Worm (Caenorhabditis elegans) whole organism, L3 larva: Measurements from ENCODE around the gene igeg-1.

Experiments used
- ZK546.5 ChIP-seq: sonication (generic microtip); optimal IDR thresholded peaks from 2 replicates; lab custom pipeline; 2017; ENCODE audit warnings: missing biosample characterization, missing genetic modification characterization
- aly-2 ChIP-seq: fragments of 150-350 bp; optimal IDR thresholded peaks from 2 replicates; lab custom pipeline; 2014; ENCODE audit warnings: missing biosample characterization, missing genetic modification characterization
- ama-1 ChIP-seq: fragments of 150-350 bp; optimal IDR thresholded peaks from 2 replicates; lab custom pipeline; 2018
- ceh-16 ChIP-seq: sonication (generic microtip); optimal IDR thresholded peaks from 2 replicates; lab custom pipeline; 2017; ENCODE audit warnings: missing biosample characterization, missing genetic modification characterization
- ceh-28 ChIP-seq: fragments of 150-350 bp; optimal IDR thresholded peaks from 2 replicates; lab custom pipeline; 2014; ENCODE audit warnings: missing biosample characterization, missing genetic modification reagents, missing genetic modification characterization
- ceh-82 ChIP-seq: fragments of 150-350 bp; optimal IDR thresholded peaks from 2 replicates; lab custom pipeline; 2014; ENCODE audit warnings: missing biosample characterization, missing genetic modification characterization
- ceh-9 ChIP-seq: sonication (generic microtip); optimal IDR thresholded peaks from 2 replicates; lab custom pipeline; 2018; ENCODE audit warnings: missing biosample characterization, missing genetic modification characterization
- daf-12 ChIP-seq: fragments of 150-350 bp; optimal IDR thresholded peaks from 2 replicates; lab custom pipeline; 2014; ENCODE audit warnings: missing biosample characterization, missing genetic modification reagents, missing genetic modification characterization
- egl-27 ChIP-seq: sonication (generic microtip); optimal IDR thresholded peaks from 4 replicates; lab custom pipeline; 2017; ENCODE audit warnings: missing biosample characterization, missing genetic modification reagents, missing genetic modification characterization
- egl-5 ChIP-seq: fragments of 150-350 bp; optimal IDR thresholded peaks from 2 replicates; lab custom pipeline; 2017; ENCODE audit warnings: missing biosample characterization, missing genetic modification reagents, missing genetic modification characterization, inconsistent platforms
- elt-2 ChIP-seq: sonication (generic microtip); optimal IDR thresholded peaks from 2 replicates; lab custom pipeline; 2016; ENCODE audit warnings: missing genetic modification reagents, mild to moderate bottlenecking, missing genetic modification characterization, missing compliant biosample characterization
- eor-1 ChIP-seq, 2 experiments: fragments of 150-350 bp; optimal IDR thresholded peaks; 2 replicates each; lab custom pipeline; 2014 to 2018; ENCODE audit warnings: missing biosample characterization in 2 of 2, missing genetic modification characterization in 2 of 2
- fkh-10 ChIP-seq: sonication (generic microtip); optimal IDR thresholded peaks from 2 replicates; lab custom pipeline; 2017; ENCODE audit warnings: missing biosample characterization, missing genetic modification reagents, missing genetic modification characterization
- fos-1 ChIP-seq: fragments of 150-350 bp; optimal IDR thresholded peaks from 2 replicates; lab custom pipeline; 2014; ENCODE audit warnings: missing biosample characterization, missing genetic modification characterization
- lin-15B ChIP-seq: fragments of 150-350 bp; optimal IDR thresholded peaks from 2 replicates; lab custom pipeline; 2014; ENCODE audit warnings: missing biosample characterization, missing genetic modification characterization
- lsy-12 ChIP-seq: sonication (generic microtip); optimal IDR thresholded peaks from 2 replicates; lab custom pipeline; 2016; ENCODE audit warnings: mild to moderate bottlenecking, missing genetic modification characterization, missing compliant biosample characterization
- mdl-1 ChIP-seq: fragments of 150-350 bp; optimal IDR thresholded peaks from 2 replicates; lab custom pipeline; 2014; ENCODE audit warnings: missing biosample characterization, missing genetic modification characterization
- mml-1 ChIP-seq: fragments of 150-350 bp; sonication (generic microtip); optimal IDR thresholded peaks from 3 replicates; lab custom pipeline; 2014; ENCODE audit warnings: missing biosample characterization, missing genetic modification characterization
- nfya-1 ChIP-seq: sonication (generic microtip); optimal IDR thresholded peaks from 2 replicates; lab custom pipeline; 2017; ENCODE audit warnings: missing genetic modification characterization, mild to moderate bottlenecking, missing compliant biosample characterization, antibody characterized with exemption, moderate library complexity; ENCODE audit not compliant: insufficient read depth
- nhr-12 ChIP-seq: fragments of 150-350 bp; optimal IDR thresholded peaks from 2 replicates; lab custom pipeline; 2014; ENCODE audit warnings: missing biosample characterization, missing genetic modification characterization
- nhr-25 ChIP-seq: sonication (generic microtip); optimal IDR thresholded peaks from 2 replicates; lab custom pipeline; 2017; ENCODE audit warnings: missing biosample characterization, missing genetic modification characterization
- nhr-28 ChIP-seq: fragments of 150-350 bp; optimal IDR thresholded peaks from 2 replicates; lab custom pipeline; 2014; ENCODE audit warnings: missing biosample characterization, missing genetic modification characterization
- nhr-43 ChIP-seq: sonication (generic microtip); optimal IDR thresholded peaks from 2 replicates; lab custom pipeline; 2016; ENCODE audit warnings: mild to moderate bottlenecking, missing genetic modification characterization, missing compliant biosample characterization; ENCODE audit not compliant: poor library complexity, severe bottlenecking
- pha-4 ChIP-seq: fragments of 150-350 bp; optimal IDR thresholded peaks from 2 replicates; lab custom pipeline; 2014; ENCODE audit warnings: missing biosample characterization, missing genetic modification reagents, missing genetic modification characterization
- pqm-1 ChIP-seq: fragments of 150-350 bp; optimal IDR thresholded peaks from 2 replicates; lab custom pipeline; 2017; ENCODE audit warnings: missing biosample characterization, missing genetic modification characterization, inconsistent platforms
- sea-2 ChIP-seq: fragments of 150-350 bp; sonication (generic microtip); optimal IDR thresholded peaks from 4 replicates; lab custom pipeline; 2014; ENCODE audit warnings: missing biosample characterization, missing genetic modification reagents, missing genetic modification characterization
- tbx-2 ChIP-seq: sonication (generic microtip); optimal IDR thresholded peaks from 2 replicates; lab custom pipeline; 2016; ENCODE audit warnings: mild to moderate bottlenecking, missing genetic modification characterization, missing compliant biosample characterization
- unc-62 ChIP-seq: fragments of 150-350 bp; sonication (generic microtip); optimal IDR thresholded peaks from 4 replicates; lab custom pipeline; 2014; ENCODE audit warnings: missing biosample characterization, missing genetic modification reagents, missing genetic modification characterization
- zag-1 ChIP-seq: fragments of 150-350 bp; optimal IDR thresholded peaks from 2 replicates; lab custom pipeline; 2014; ENCODE audit warnings: missing biosample characterization, missing genetic modification characterization
- ztf-11 ChIP-seq: fragments of 150-350 bp; optimal IDR thresholded peaks from 2 replicates; lab custom pipeline; 2014; ENCODE audit warnings: missing biosample characterization, missing genetic modification characterization
- ztf-4 ChIP-seq: fragments of 150-350 bp; optimal IDR thresholded peaks from 2 replicates; lab custom pipeline; 2014; ENCODE audit warnings: missing biosample characterization, missing genetic modification characterization

The igeg-1 gene

DNA sequence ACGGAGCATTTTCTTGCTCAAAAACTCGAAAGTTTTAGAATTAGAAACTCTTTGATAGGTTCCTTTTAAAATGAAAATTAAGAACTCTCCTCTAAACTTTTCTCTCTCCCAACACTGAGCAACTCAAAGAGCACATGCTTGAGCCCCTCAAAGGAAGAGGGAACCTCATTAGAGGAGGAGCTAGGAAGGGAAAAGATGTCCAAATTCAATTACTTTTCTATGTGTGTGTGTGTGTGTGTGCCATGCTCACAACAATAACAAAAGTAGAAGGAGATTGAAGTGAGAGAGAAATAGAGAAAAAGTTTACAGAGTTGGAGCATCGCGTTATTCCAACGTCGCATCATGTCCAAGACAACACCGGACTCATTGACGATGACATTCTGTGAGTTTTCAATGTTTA is 23.5 kb downstream of the igeg-1 start:
- no peak for TF ChIP-seq aly-2 (tag; lab: Kevin White, UChicago)
- TF ChIP-seq ceh-9, result no peak
- peak; percentile 49 for TF ChIP-seq nfya-1
- no peak for TF ChIP-seq ama-1 (lab: Kevin White, UChicago)
- peak; percentile 6 for TF ChIP-seq lin-15B (tag; lab: Kevin White, UChicago)
- no peak for TF ChIP-seq egl-5 (tag; lab: Kevin White, UChicago)
- TF ChIP-seq unc-62 (GFP tag; lab: Kevin White, UChicago), result no peak
- TF ChIP-seq ztf-11 (tag; lab: Kevin White, UChicago), result no peak
- no peak for TF ChIP-seq nhr-12 (tag; lab: Kevin White, UChicago)
- TF ChIP-seq sea-2 (GFP tag; lab: Kevin White, UChicago), result peak; percentile 17
- peak; percentile 97 for TF ChIP-seq fkh-10 (GFP tag; lab: Kevin White, UChicago)
- TF ChIP-seq zag-1 (tag; lab: Kevin White, UChicago), result no peak
- TF ChIP-seq ceh-16 (tag; lab: Kevin White, UChicago), result no peak
- TF ChIP-seq ztf-4 (tag; lab: Kevin White, UChicago), result no peak
- no peak for TF ChIP-seq eor-1 (tag; optimal IDR thresholded peaks at IDR 0.05; lab: Kevin White, UChicago)
- TF ChIP-seq ceh-28 (tag; lab: Kevin White, UChicago), result no peak
- TF ChIP-seq nhr-43 (tag; lab: Kevin White, UChicago), result no peak
- TF ChIP-seq pqm-1 (tag; lab: Kevin White, UChicago), result no peak
- TF ChIP-seq, all 47 proteins: peak for 4

DNA sequence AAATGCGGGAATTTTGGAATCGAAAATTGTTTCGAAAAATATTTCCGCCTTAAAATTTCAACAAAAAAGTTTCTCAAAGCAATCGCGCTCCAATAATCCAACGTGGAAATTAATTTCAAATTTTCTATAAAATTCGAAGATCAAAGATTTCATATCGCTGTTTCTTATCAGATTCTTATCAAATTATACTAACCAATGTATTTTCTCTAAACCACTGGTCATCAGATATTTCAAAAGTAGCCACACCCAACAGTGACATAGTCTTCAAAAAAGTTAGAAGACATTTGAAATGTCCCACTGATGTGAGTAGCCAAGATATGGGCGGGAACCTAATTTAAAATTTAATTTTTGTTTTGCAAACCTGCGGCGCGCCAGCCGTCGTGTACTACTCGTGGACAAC is 25.1 kb downstream of the igeg-1 start:
- TF ChIP-seq nhr-28 (tag; lab: Kevin White, UChicago) (no peak), daf-12 (tag; lab: Kevin White, UChicago) (no peak)

- TF ChIP-seq pha-4 (tag; lab: Kevin White, UChicago) (peak; percentile 62), mdl-1 (tag; lab: Kevin White, UChicago) (no peak)
Observed at ce11 chrIV:4588408-4588807, 26.0 kb downstream of the igeg-1 start.

ce11 chrIV:4596824-4597223 is 34.4 kb downstream of the igeg-1 start, which contains the start of gene F19C7.3:
Gene F19C7.3, plus strand, starts transcription at chrIV:4597124.
- TF ChIP-seq ceh-82 (no peak), zag-1 (tag; lab: Kevin White, UChicago) (no peak), ceh-9 (no peak), fos-1 (tag; lab: Kevin White, UChicago) (no peak), ama-1 (lab: Kevin White, UChicago) (no peak), fkh-10 (GFP tag; lab: Kevin White, UChicago) (no peak), egl-5 (tag; lab: Kevin White, UChicago) (no peak), tbx-2 (tag; lab: Kevin White, UChicago) (no peak), nhr-25 (tag; lab: Kevin White, UChicago) (no peak)
- TF ChIP-seq, all 47 proteins: peak for 0

DNA sequence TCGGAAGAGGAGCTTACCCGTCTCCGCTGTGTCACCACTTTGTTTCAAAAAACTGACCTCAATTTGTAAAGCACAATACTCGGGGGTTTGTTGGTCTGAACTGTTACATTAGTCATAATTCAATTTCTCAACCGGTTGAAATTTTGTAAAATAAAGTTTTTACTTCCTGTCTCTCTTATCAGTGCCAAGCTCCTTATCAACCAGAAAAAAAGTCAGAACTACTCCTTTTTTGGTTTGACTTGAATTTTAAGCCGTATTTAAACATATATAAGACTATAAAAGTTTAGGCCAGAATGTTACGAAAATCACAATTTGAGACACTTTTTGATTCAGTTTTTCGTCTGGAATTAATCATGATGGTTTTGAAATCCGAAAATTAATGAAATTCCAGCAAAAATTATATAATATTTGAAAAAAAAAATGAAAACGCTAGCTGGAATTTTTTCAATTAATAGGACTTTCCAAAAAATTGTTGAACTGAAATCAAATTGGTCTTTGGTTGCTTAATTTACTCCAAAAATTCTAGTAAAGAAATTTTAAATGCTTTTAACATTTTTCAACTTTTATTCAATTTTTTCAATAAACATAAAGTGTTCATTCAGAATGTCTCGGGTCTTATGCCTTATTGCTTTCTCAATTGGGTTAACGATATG is 37.0 kb downstream of the igeg-1 start, which contains the start of gene F19C7.2:
F19C7.2 (plus strand) TSS at position 603 of the 653 bp plus-strand sequence.
- no peak for TF ChIP-seq lsy-12 (tag; lab: Kevin White, UChicago)
- TF ChIP-seq pqm-1 (tag; lab: Kevin White, UChicago), result peak; percentile 66
- TF ChIP-seq elt-2 (tag; lab: Kevin White, UChicago), result peak; percentile 67
- no peak for TF ChIP-seq daf-12 (tag; lab: Kevin White, UChicago)

- TF ChIP-seq ZK546.5 (no peak), egl-27 (tag; lab: Kevin White, UChicago) (no peak), mml-1 (no peak)
Observed at ce11 chrIV:4602565-4602964, 40.1 kb downstream of the igeg-1 start, which contains the start of gene F19C7.4. Gene F19C7.4, plus strand, starts transcription at chrIV:4602865.
